Worm (Caenorhabditis elegans) whole organism, early embryonic: Measurements from ENCODE around the gene sri-65.

Experiments used
- B0310.2 ChIP-seq: sonication (generic microtip); optimal IDR thresholded peaks from 2 replicates; lab custom pipeline; 2016; ENCODE audit warnings: mild to moderate bottlenecking, missing genetic modification characterization, missing compliant biosample characterization
- F13C5.2 ChIP-seq: sonication (generic microtip); optimal IDR thresholded peaks from 2 replicates; lab custom pipeline; 2017; ENCODE audit warnings: mild to moderate bottlenecking, missing genetic modification characterization, inconsistent platforms, missing compliant biosample characterization
- aly-1 ChIP-seq: sonication (generic microtip); optimal IDR thresholded peaks from 2 replicates; lab custom pipeline; 2016; ENCODE audit warnings: missing genetic modification characterization, missing compliant biosample characterization
- ama-1 ChIP-seq: fragments of 150-350 bp; optimal IDR thresholded peaks from 2 replicates; lab custom pipeline; 2014
- ceh-13 ChIP-seq: fragments of 200-800 bp; sonication (Bioruptor generic); optimal IDR thresholded peaks from 2 replicates; lab custom pipeline; 2018; ENCODE audit warnings: mild to moderate bottlenecking, missing genetic modification characterization, missing compliant biosample characterization
- ceh-36 ChIP-seq: sonication (generic microtip); optimal IDR thresholded peaks from 2 replicates; lab custom pipeline; 2016; ENCODE audit warnings: missing genetic modification characterization, inconsistent platforms, missing compliant biosample characterization
- ets-7 ChIP-seq: sonication (generic microtip); optimal IDR thresholded peaks from 2 replicates; lab custom pipeline; 2016; ENCODE audit warnings: missing genotype, missing genetic modification characterization, missing compliant biosample characterization
- flt-1 ChIP-seq: fragments of 200-800 bp; sonication (Bioruptor generic); IDR thresholded peaks from 2 replicates; pipeline ENCODE4 v1.3.6; 2022; ENCODE audit warnings: missing genetic modification characterization, missing compliant biosample characterization
- hmbx-1 ChIP-seq: sonication (generic microtip); optimal IDR thresholded peaks from 2 replicates; lab custom pipeline; 2016; ENCODE audit warnings: mild to moderate bottlenecking, missing genetic modification characterization, missing compliant biosample characterization
- hmg-4 ChIP-seq: fragments of 200-800 bp; sonication (Bioruptor generic); optimal IDR thresholded peaks from 2 replicates; lab custom pipeline; 2018; ENCODE audit warnings: mild to moderate bottlenecking, missing genetic modification characterization, missing compliant biosample characterization
- hnd-1 ChIP-seq: sonication (generic microtip); optimal IDR thresholded peaks from 2 replicates; lab custom pipeline; 2016; ENCODE audit warnings: missing genetic modification characterization, missing compliant biosample characterization
- pes-1 ChIP-seq: fragments of 200-800 bp; sonication (Bioruptor generic); IDR thresholded peaks from 2 replicates; pipeline ENCODE4 v1.3.6; 2022; ENCODE audit warnings: missing genetic modification reagents, missing genetic modification characterization, missing compliant biosample characterization
- scrt-1 ChIP-seq: fragments of 200-800 bp; sonication (Bioruptor generic); IDR thresholded peaks from 2 replicates; pipeline ENCODE4 v1.3.6; 2022; ENCODE audit warnings: missing genetic modification characterization, missing compliant biosample characterization
- sea-1 ChIP-seq: fragments of 200-800 bp; sonication (Bioruptor generic); conservative IDR thresholded peaks from 2 replicates; pipeline ENCODE4 v1.3.6; 2022; ENCODE audit warnings: missing genetic modification characterization, missing compliant biosample characterization
- tbx-11 ChIP-seq: fragments of 200-800 bp; sonication (Bioruptor generic); IDR thresholded peaks from 2 replicates; pipeline ENCODE4 v1.3.6; 2022; ENCODE audit warnings: missing genetic modification characterization, missing compliant biosample characterization
- tbx-37 ChIP-seq: fragments of 200-800 bp; sonication (Bioruptor generic); conservative IDR thresholded peaks from 2 replicates; pipeline ENCODE4 v1.3.6; 2022; ENCODE audit warnings: missing genetic modification reagents, missing genetic modification characterization, missing compliant biosample characterization
- tra-4 ChIP-seq: sonication (generic microtip); optimal IDR thresholded peaks from 2 replicates; lab custom pipeline; 2017; ENCODE audit warnings: missing genetic modification characterization, missing compliant biosample characterization

Gene sri-65

DNA sequence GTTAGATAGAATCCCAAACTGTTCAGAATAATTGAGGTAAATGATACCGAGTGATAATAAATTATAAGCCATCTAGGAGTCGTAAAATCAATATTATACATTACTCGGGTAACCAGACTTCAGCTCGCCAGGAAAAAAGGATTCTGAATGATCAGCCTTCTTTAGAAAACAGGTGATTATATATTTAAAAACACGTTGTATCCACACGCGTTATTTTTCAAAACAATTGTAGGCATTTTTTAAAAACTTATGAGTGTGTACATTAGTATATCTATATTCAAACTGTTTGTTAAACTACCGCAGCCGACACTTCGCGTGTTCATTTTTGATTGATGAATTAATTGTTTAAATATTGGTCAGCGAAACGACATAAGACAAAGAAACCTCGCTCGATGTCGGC is at the start of gene sri-65:
sri-65 (minus strand) TSS at position 101 of the 400 bp plus-strand sequence.
- TF ChIP-seq B0310.2 (tag; lab: Kevin White, UChicago), result no peak
- no peak for TF ChIP-seq flt-1 (GFP tag; lab: Robert Waterston, UW)
- TF ChIP-seq ets-7 (tag; lab: Kevin White, UChicago), result no peak
- TF ChIP-seq ceh-13, result no peak
- TF ChIP-seq hnd-1, result no peak
- no peak for TF ChIP-seq F13C5.2
- TF ChIP-seq tbx-37 (GFP tag; lab: Robert Waterston, UW), result no peak
- TF ChIP-seq tra-4 (tag; lab: Kevin White, UChicago), result no peak
- no peak for TF ChIP-seq ama-1 (lab: Kevin White, UChicago)
- TF ChIP-seq hmg-4, result no peak
- no peak for TF ChIP-seq ceh-36
- no peak for TF ChIP-seq scrt-1
- no peak for TF ChIP-seq aly-1 (tag; lab: Kevin White, UChicago)
- TF ChIP-seq hmbx-1 (tag; lab: Kevin White, UChicago), result no peak
- no peak for TF ChIP-seq pes-1 (GFP tag; lab: Robert Waterston, UW)
- no peak for TF ChIP-seq tbx-11 (GFP tag; lab: Robert Waterston, UW)
- TF ChIP-seq sea-1, result no peak

DNA sequence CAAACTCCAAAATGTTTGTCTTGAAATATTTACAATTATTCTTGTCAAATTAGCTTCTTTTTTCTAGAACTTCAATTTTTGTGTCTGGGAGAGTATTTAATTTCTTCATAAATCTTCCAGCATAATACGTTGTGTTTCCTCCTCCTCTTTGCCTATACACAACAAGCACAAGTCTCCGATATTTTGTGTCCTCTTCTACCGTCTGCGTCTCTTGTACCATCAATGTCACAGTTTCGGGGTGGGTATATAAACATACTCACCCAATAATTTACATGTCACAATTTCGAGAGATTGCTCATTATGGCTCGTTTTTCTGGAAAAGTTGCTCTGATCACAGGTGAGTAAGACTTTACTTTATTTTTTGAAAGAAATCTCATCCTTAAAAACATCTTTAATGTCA is 49.4 kb upstream of the sri-65 start, which contains the start of gene F26D2.15:
F26D2.15 (plus strand) TSS at position 301 of the 400 bp plus-strand sequence.
- TF ChIP-seq tbx-37 (GFP tag; lab: Robert Waterston, UW), result no peak
- no peak for TF ChIP-seq ceh-36
- no peak for TF ChIP-seq ets-7 (tag; lab: Kevin White, UChicago)
- no peak for TF ChIP-seq tbx-11 (GFP tag; lab: Robert Waterston, UW)
- no peak for TF ChIP-seq F13C5.2
- no peak for TF ChIP-seq hmbx-1 (tag; lab: Kevin White, UChicago)
- TF ChIP-seq hmg-4, result no peak
- no peak for TF ChIP-seq scrt-1
- TF ChIP-seq ama-1 (lab: Kevin White, UChicago), result no peak
- TF ChIP-seq flt-1 (GFP tag; lab: Robert Waterston, UW), result no peak
- TF ChIP-seq aly-1 (tag; lab: Kevin White, UChicago), result no peak
- TF ChIP-seq ceh-13, result no peak
- TF ChIP-seq tra-4 (tag; lab: Kevin White, UChicago), result no peak
- TF ChIP-seq pes-1 (GFP tag; lab: Robert Waterston, UW), result no peak
- TF ChIP-seq sea-1, result no peak
- TF ChIP-seq hnd-1, result no peak
- TF ChIP-seq B0310.2 (tag; lab: Kevin White, UChicago), result no peak

DNA sequence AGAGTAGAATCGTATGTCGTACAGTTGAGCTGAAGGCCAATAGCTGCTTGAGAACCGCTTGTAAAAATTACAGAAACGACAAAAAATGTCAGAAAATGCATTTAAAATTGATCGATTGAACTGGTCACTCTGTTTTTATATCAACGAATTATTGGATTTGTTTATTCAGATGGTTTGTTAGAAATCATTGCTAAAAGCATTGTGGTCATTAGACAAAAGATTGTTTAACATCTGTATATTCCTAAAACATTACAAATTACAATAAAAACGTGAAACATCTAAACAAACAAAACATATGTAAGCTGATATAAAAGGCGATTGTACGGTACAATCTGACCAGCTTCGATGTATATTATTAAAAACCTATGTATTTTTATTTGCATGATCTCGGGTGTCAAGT is 47.3 kb upstream of the sri-65 start, which contains the start of the genes F26D2.13 and F26D2.14:
F26D2.13 (minus strand) TSS at position 101 of the 400 bp plus-strand sequence.
F26D2.14 (plus strand) TSS at position 346 of the 400 bp plus-strand sequence.
- TF ChIP-seq ceh-36, result no peak
- TF ChIP-seq sea-1, result no peak
- no peak for TF ChIP-seq F13C5.2
- TF ChIP-seq hmbx-1 (tag; lab: Kevin White, UChicago), result no peak
- TF ChIP-seq hnd-1, result no peak
- TF ChIP-seq aly-1 (tag; lab: Kevin White, UChicago), result no peak
- no peak for TF ChIP-seq scrt-1
- TF ChIP-seq tra-4 (tag; lab: Kevin White, UChicago), result no peak
- no peak for TF ChIP-seq ets-7 (tag; lab: Kevin White, UChicago)
- TF ChIP-seq tbx-37 (GFP tag; lab: Robert Waterston, UW), result no peak
- TF ChIP-seq tbx-11 (GFP tag; lab: Robert Waterston, UW), result no peak
- no peak for TF ChIP-seq pes-1 (GFP tag; lab: Robert Waterston, UW)
- no peak for TF ChIP-seq B0310.2 (tag; lab: Kevin White, UChicago)
- no peak for TF ChIP-seq hmg-4
- no peak for TF ChIP-seq ama-1 (lab: Kevin White, UChicago)
- TF ChIP-seq flt-1 (GFP tag; lab: Robert Waterston, UW), result no peak
- no peak for TF ChIP-seq ceh-13

DNA sequence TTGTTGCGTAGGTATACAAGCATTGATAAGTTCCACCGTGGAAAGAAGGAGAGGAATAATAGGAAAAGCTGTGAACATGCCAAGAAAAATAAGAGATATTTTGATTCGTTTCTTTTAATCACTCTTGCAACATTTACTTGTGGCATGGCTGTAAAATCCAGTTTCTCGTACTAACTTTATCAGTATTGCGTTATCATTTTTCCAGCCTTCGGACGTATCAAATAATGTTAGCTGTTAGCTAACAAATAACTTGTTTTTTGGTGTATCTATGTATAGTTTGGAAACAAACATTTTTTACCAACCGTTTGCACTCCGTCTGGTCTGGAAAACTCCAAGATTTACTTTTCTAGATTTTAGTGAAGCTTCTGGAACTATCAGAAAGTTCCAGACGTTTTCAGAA is 45.3 kb upstream of the sri-65 start, which contains the start of gene clec-234:
clec-234 (minus strand) TSS at position 101 of the 400 bp plus-strand sequence.
- no peak for TF ChIP-seq scrt-1
- TF ChIP-seq sea-1, result no peak
- no peak for TF ChIP-seq ceh-36
- no peak for TF ChIP-seq B0310.2 (tag; lab: Kevin White, UChicago)
- no peak for TF ChIP-seq pes-1 (GFP tag; lab: Robert Waterston, UW)

- TF ChIP-seq sea-1 (no peak), ceh-13 (no peak), pes-1 (GFP tag; lab: Robert Waterston, UW) (no peak), tbx-11 (GFP tag; lab: Robert Waterston, UW) (no peak), ceh-36 (no peak), scrt-1 (no peak)
Measured at ce11 chrV:16429940-16430339, 41.8 kb upstream of the sri-65 start, which contains the start of gene str-73. Gene str-73 (plus strand): TSS chrV:16430240.

DNA sequence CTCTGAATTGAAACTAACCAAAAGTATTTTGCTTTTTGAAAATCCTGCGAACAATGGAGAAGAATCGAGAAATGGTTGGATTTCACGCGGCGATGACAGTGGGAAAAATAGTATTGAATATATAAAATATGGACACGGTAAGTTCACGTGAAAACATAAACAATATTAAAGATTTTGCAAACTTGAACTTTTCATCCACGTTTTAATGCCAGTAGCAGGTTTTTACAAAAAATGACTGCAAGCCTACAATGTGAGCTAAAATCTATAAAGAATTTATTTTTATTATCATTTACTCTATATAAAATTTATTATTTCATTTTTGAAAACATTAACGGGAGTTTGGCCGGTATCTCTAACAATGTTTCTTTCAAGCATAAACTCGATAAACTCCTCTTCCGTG is 41.3 kb upstream of the sri-65 start, which contains the start of gene F26D2.10:
F26D2.10 (minus strand) TSS at position 101 of the 400 bp plus-strand sequence.
- TF ChIP-seq ama-1 (lab: Kevin White, UChicago), result no peak
- no peak for TF ChIP-seq tbx-37 (GFP tag; lab: Robert Waterston, UW)
- TF ChIP-seq B0310.2 (tag; lab: Kevin White, UChicago), result no peak
- no peak for TF ChIP-seq pes-1 (GFP tag; lab: Robert Waterston, UW)
- TF ChIP-seq ceh-13, result no peak
- TF ChIP-seq aly-1 (tag; lab: Kevin White, UChicago), result no peak
- TF ChIP-seq hmg-4, result no peak
- TF ChIP-seq hmbx-1 (tag; lab: Kevin White, UChicago), result no peak
- TF ChIP-seq sea-1, result no peak
- no peak for TF ChIP-seq tbx-11 (GFP tag; lab: Robert Waterston, UW)
- no peak for TF ChIP-seq ets-7 (tag; lab: Kevin White, UChicago)
- no peak for TF ChIP-seq hnd-1
- TF ChIP-seq flt-1 (GFP tag; lab: Robert Waterston, UW), result no peak
- TF ChIP-seq F13C5.2, result no peak
- TF ChIP-seq scrt-1, result no peak
- TF ChIP-seq tra-4 (tag; lab: Kevin White, UChicago), result no peak
- TF ChIP-seq ceh-36, result no peak

DNA sequence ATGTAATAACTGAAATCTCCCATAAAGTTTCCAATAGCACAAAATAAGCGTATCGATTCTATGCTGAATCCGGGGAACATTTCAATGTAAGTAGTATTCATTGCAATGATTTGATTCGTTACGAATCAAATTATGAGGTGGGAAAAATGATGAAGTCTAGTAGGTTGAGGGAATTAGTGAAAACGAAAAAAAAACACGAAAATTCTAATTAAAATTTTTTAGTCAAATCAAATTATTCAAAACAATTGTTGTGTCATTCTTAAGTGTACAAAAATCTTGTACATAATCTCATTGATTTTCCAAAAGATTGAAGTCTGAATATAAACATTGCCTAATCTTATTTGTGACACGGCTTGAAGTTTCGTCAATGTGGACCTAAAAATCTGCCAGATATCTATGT is 36.3 kb upstream of the sri-65 start, which contains the start of gene srw-29:
srw-29 (minus strand) TSS at position 101 of the 400 bp plus-strand sequence.
- TF ChIP-seq ceh-13, result no peak
- no peak for TF ChIP-seq F13C5.2
- no peak for TF ChIP-seq ceh-36
- TF ChIP-seq sea-1, result no peak
- no peak for TF ChIP-seq aly-1 (tag; lab: Kevin White, UChicago)
- no peak for TF ChIP-seq hmg-4
- TF ChIP-seq ets-7 (tag; lab: Kevin White, UChicago), result no peak
- no peak for TF ChIP-seq tbx-37 (GFP tag; lab: Robert Waterston, UW)
- TF ChIP-seq tbx-11 (GFP tag; lab: Robert Waterston, UW), result no peak
- no peak for TF ChIP-seq scrt-1
- TF ChIP-seq pes-1 (GFP tag; lab: Robert Waterston, UW), result no peak
- no peak for TF ChIP-seq tra-4 (tag; lab: Kevin White, UChicago)
- no peak for TF ChIP-seq hmbx-1 (tag; lab: Kevin White, UChicago)
- TF ChIP-seq B0310.2 (tag; lab: Kevin White, UChicago), result no peak
